Fruit fly (Drosophila melanogaster): Measurements from ENCODE around the gene CG4678.

Gene CG4678

dm6 chrX:16734647-16735046, 38.7 kb downstream of the CG4678 start, which contains the start of gene TwdlY:
Gene TwdlY (plus strand): TSS chrX:16734947.
- no peak for TF ChIP-seq CG15710 (tag; optimal IDR thresholded peaks at IDR 0.05)
- no peak for TF ChIP-seq CG10348 (GFP tag; IDR thresholded peaks at IDR 0.05)
- no peak for TF ChIP-seq CG17806 (tag; optimal IDR thresholded peaks at IDR 0.05)

dm6 chrX:16736180-16736579, 40.2 kb downstream of the CG4678 start:
- TF ChIP-seq CG8301 (tag; optimal IDR thresholded peaks at IDR 0.05): no peak
- no peak for TF ChIP-seq rn (GFP tag; IDR thresholded peaks at IDR 0.05)
- no peak for TF ChIP-seq CG32121 (GFP tag; IDR thresholded peaks at IDR 0.05)
- no peak for TF ChIP-seq CG34367 (tag; optimal IDR thresholded peaks at IDR 0.05)
- no peak for TF ChIP-seq EcR (GFP tag; optimal IDR thresholded peaks at IDR 0.05)
- no peak for TF ChIP-seq Pif1B (GFP tag; optimal IDR thresholded peaks at IDR 0.05)
- no peak for TF ChIP-seq Pif1A (GFP tag; optimal IDR thresholded peaks at IDR 0.05)
- TF ChIP-seq fd96Ca (GFP tag; IDR thresholded peaks at IDR 0.05): no peak
- no peak for TF ChIP-seq Snoo (tag; optimal IDR thresholded peaks at IDR 0.05)
- TF ChIP-seq CG9948 (tag; optimal IDR thresholded peaks at IDR 0.05): no peak
- TF ChIP-seq D1 (tag; optimal IDR thresholded peaks at IDR 0.05): no peak
- no peak for TF ChIP-seq CG8159 (tag; optimal IDR thresholded peaks at IDR 0.05)
- no peak for TF ChIP-seq CG4496 (GFP tag; IDR thresholded peaks at IDR 0.05)
- no peak for TF ChIP-seq CG13204 (GFP tag; optimal IDR thresholded peaks at IDR 0.05)
- TF ChIP-seq CG14655 (GFP tag; optimal IDR thresholded peaks at IDR 0.05): no peak

dm6 chrX:16737878-16738277, 41.9 kb downstream of the CG4678 start, which contains the start of gene TwdlZ:
Gene TwdlZ (plus strand): TSS chrX:16738178.
- no peak for TF ChIP-seq CG8301 (tag; optimal IDR thresholded peaks at IDR 0.05)
- no peak for TF ChIP-seq CG9948 (tag; optimal IDR thresholded peaks at IDR 0.05)
- no peak for TF ChIP-seq CG14655 (GFP tag; optimal IDR thresholded peaks at IDR 0.05)
- TF ChIP-seq rn (GFP tag; IDR thresholded peaks at IDR 0.05): no peak
- no peak for TF ChIP-seq fd96Ca (GFP tag; IDR thresholded peaks at IDR 0.05)
- no peak for TF ChIP-seq Snoo (tag; optimal IDR thresholded peaks at IDR 0.05)
- TF ChIP-seq EcR (GFP tag; optimal IDR thresholded peaks at IDR 0.05): no peak
- TF ChIP-seq Pif1A (GFP tag; optimal IDR thresholded peaks at IDR 0.05): no peak
- TF ChIP-seq CG8159 (tag; optimal IDR thresholded peaks at IDR 0.05): no peak
- TF ChIP-seq CG10348 (GFP tag; IDR thresholded peaks at IDR 0.05): no peak
- no peak for TF ChIP-seq Pif1B (GFP tag; optimal IDR thresholded peaks at IDR 0.05)
- no peak for TF ChIP-seq CG13204 (GFP tag; optimal IDR thresholded peaks at IDR 0.05)
- no peak for TF ChIP-seq D1 (tag; optimal IDR thresholded peaks at IDR 0.05)
- TF ChIP-seq CG15710 (tag; optimal IDR thresholded peaks at IDR 0.05): no peak
- TF ChIP-seq CG34367 (tag; optimal IDR thresholded peaks at IDR 0.05): no peak
- TF ChIP-seq CG12605 (GFP tag; IDR thresholded peaks at IDR 0.05): no peak
- TF ChIP-seq CG17806 (tag; optimal IDR thresholded peaks at IDR 0.05): no peak

dm6 chrX:16740606-16741005, 44.7 kb downstream of the CG4678 start, which contains the start of gene CG32568:
Gene CG32568 (plus strand): TSS chrX:16740906.
- TF ChIP-seq fd96Ca (GFP tag; IDR thresholded peaks at IDR 0.05): no peak
- no peak for TF ChIP-seq CG15710 (tag; optimal IDR thresholded peaks at IDR 0.05)
- TF ChIP-seq CG14655 (GFP tag; optimal IDR thresholded peaks at IDR 0.05): no peak
- no peak for TF ChIP-seq CG10348 (GFP tag; IDR thresholded peaks at IDR 0.05)
- no peak for TF ChIP-seq Pif1A (GFP tag; optimal IDR thresholded peaks at IDR 0.05)
- TF ChIP-seq CG32121 (GFP tag; IDR thresholded peaks at IDR 0.05): no peak
- TF ChIP-seq CG13204 (GFP tag; optimal IDR thresholded peaks at IDR 0.05): no peak
- no peak for TF ChIP-seq CG8159 (tag; optimal IDR thresholded peaks at IDR 0.05)
- TF ChIP-seq CG17806 (tag; optimal IDR thresholded peaks at IDR 0.05): no peak
- TF ChIP-seq CG4496 (GFP tag; IDR thresholded peaks at IDR 0.05): no peak

- TF ChIP-seq Ets98B (GFP tag; IDR thresholded peaks at IDR 0.05) (no peak), Pif1A (GFP tag; optimal IDR thresholded peaks at IDR 0.05) (no peak), CG13204 (GFP tag; optimal IDR thresholded peaks at IDR 0.05) (no peak), CG15710 (tag; optimal IDR thresholded peaks at IDR 0.05) (no peak), CG10348 (GFP tag; IDR thresholded peaks at IDR 0.05) (no peak), fd96Ca (GFP tag; IDR thresholded peaks at IDR 0.05) (no peak), CG32121 (GFP tag; IDR thresholded peaks at IDR 0.05) (no peak), D1 (tag; optimal IDR thresholded peaks at IDR 0.05) (no peak), Snoo (tag; optimal IDR thresholded peaks at IDR 0.05) (no peak), CG4496 (GFP tag; IDR thresholded peaks at IDR 0.05) (no peak), rn (GFP tag; IDR thresholded peaks at IDR 0.05) (no peak), CG34367 (tag; optimal IDR thresholded peaks at IDR 0.05) (no peak), CG17806 (tag; optimal IDR thresholded peaks at IDR 0.05) (no peak), CG8301 (tag; optimal IDR thresholded peaks at IDR 0.05) (no peak)
Observed at dm6 chrX:16742547-16742946, 46.6 kb downstream of the CG4678 start, which contains the start of gene Twdlalpha. Gene Twdlalpha (plus strand): TSS chrX:16742847.

- TF ChIP-seq CG17806 (tag; optimal IDR thresholded peaks at IDR 0.05) (no peak), CG32121 (GFP tag; IDR thresholded peaks at IDR 0.05) (no peak), rn (GFP tag; IDR thresholded peaks at IDR 0.05) (no peak), Snoo (tag; optimal IDR thresholded peaks at IDR 0.05) (no peak), CG8301 (tag; optimal IDR thresholded peaks at IDR 0.05) (no peak), Pif1B (GFP tag; optimal IDR thresholded peaks at IDR 0.05) (no peak), CG14655 (GFP tag; optimal IDR thresholded peaks at IDR 0.05) (no peak), CG8159 (tag; optimal IDR thresholded peaks at IDR 0.05) (no peak), gl (tag; optimal IDR thresholded peaks at IDR 0.05) (no peak)
Observed at dm6 chrX:16744345-16744744, 48.4 kb downstream of the CG4678 start.

dm6 chrX:16745942-16746341, 50.0 kb downstream of the CG4678 start:
- TF ChIP-seq Pif1B (GFP tag; optimal IDR thresholded peaks at IDR 0.05): no peak
- TF ChIP-seq CG14655 (GFP tag; optimal IDR thresholded peaks at IDR 0.05): no peak
- TF ChIP-seq fd96Ca (GFP tag; IDR thresholded peaks at IDR 0.05): no peak
- no peak for TF ChIP-seq CG4496 (GFP tag; IDR thresholded peaks at IDR 0.05)
- no peak for TF ChIP-seq CG13204 (GFP tag; optimal IDR thresholded peaks at IDR 0.05)
- no peak for TF ChIP-seq Snoo (tag; optimal IDR thresholded peaks at IDR 0.05)
- TF ChIP-seq D1 (tag; optimal IDR thresholded peaks at IDR 0.05): no peak
- no peak for TF ChIP-seq Ets98B (GFP tag; IDR thresholded peaks at IDR 0.05)
- no peak for TF ChIP-seq rn (GFP tag; IDR thresholded peaks at IDR 0.05)
- TF ChIP-seq CG12605 (GFP tag; IDR thresholded peaks at IDR 0.05): no peak
- TF ChIP-seq CG15710 (tag; optimal IDR thresholded peaks at IDR 0.05): no peak
- no peak for TF ChIP-seq CG10348 (GFP tag; IDR thresholded peaks at IDR 0.05)
- no peak for TF ChIP-seq EcR (GFP tag; optimal IDR thresholded peaks at IDR 0.05)
- TF ChIP-seq CG34367 (tag; optimal IDR thresholded peaks at IDR 0.05): no peak
- no peak for TF ChIP-seq Pif1A (GFP tag; optimal IDR thresholded peaks at IDR 0.05)
- no peak for TF ChIP-seq CG17806 (tag; optimal IDR thresholded peaks at IDR 0.05)
- no peak for TF ChIP-seq CG9948 (tag; optimal IDR thresholded peaks at IDR 0.05)
